Fruit fly (Drosophila melanogaster) whole organism, larva: ENCODE results near the gene mst.

Source experiments
- noc ChIP-seq: fragments of 200-800 bp; sonication (Bioruptor generic); optimal IDR thresholded peaks from 3 replicates; lab custom pipeline; 2019; ENCODE audit warnings: missing biosample characterization, mild to moderate bottlenecking, missing genetic modification characterization, moderate library complexity

mst gene

DNA sequence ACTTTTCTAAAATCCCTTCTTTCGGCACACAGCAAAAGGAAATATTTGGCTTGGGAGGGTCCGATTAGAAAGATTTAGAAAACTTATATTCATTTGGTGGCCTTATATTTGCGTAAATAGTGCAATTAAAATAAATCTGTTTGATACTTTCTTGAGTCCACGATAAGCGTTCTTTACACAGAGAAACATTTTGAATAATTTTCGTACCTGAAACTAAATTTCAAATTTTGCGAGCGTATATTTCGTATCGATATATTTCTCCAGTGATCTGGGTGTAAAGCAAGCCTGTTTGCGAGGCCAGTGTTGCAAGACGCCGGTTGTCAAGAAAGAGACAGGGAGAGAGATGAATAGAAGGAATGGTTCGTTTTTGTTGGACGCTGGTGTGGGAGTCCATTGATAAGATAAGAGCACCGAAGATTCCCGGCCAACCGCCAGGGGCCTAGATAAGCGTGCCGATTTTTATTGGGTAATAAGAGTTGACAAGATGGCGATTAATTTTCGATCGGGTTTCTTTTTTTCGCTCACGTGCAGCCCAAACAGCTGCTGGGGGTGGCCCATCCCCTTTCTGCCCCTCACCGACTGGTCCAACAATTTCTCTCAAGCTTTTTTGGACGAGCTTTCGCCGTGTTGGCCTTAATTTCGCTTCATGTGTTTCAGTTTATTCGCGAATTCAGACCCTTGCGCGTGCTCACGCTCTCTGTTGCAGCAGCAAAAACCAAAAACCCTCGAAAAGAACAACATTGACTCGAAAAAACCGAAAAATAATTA, 14.9 kb upstream of the mst start, which contains the start of gene slgA:
Gene slgA (plus strand): TSS at position 344 of the 768 bp plus-strand sequence.
- TF ChIP-seq noc (tag; lab: Kevin White, UChicago), result no peak

DNA sequence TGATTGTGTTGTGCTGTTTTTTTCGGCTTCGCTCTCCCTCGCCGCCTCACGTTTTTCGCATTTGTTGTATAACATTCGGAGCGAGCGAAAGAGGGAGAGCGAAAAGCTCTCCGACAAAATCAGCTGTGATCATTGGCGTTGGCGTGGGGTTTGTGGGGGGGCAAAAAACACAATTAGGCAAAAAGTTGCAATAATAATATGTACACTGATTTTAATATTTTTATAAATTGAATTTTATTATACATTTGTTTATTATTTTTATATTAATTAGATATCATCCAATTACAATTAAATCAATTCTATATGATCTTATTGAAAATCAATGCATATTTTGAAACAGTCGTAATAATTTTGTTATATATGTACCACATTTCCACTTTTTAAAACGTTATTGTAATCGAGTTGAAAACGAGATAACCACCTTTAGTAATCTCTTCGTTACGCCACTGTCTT, 13.2 kb upstream of the mst start:
- TF ChIP-seq noc (tag; lab: Kevin White, UChicago), result peak; percentile 75

DNA sequence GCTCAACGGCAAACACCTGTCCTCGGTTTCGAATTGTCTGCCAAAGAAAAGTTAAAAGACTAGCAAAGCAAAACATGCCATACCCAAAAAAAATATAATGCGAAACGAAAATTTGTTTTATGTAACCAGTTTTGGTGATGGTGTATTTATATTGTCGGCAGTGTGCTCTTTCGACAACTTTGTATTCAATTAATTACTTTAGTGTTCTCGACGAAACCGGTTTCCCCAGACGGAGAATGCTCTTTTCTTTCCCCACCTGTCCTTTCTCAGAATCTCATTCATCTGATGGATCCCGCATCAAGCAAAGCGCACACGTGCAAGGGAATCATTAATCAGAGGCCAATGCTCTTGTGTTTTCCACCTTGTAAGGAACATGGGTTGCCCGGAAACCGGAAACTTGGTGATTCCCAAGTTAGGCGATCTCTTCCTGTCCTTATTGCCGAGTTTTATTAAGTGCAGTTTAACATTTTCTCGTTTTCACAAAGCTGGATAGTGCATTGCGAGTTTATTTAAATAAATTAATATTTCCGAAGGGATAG, 10.4 kb upstream of the mst start:
- no peak for TF ChIP-seq noc (tag; lab: Kevin White, UChicago)

DNA sequence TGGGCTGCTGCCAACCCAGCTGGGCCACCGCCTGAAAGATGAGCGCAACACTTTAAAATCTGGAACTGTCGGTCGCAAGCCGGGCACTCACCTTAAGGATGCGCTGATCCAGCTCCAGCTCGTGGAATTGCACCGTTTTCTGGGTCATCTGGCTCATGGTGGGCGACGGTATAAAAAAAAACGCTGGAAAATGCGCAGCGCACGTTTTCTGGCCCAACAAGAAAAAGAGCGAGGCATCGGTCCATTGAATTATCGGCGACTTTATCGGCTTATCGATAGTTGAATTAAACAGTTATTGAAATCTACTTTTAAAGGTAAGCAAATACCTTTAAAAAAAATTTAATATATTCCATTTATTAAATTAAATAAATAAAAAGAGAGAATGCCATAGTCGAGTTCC, 1.1 kb upstream of the mst start, which contains the start of gene Ddx56:
Gene Ddx56 (minus strand): TSS at position 252 of the 400 bp plus-strand sequence.
- TF ChIP-seq noc (tag; lab: Kevin White, UChicago), result no peak

DNA sequence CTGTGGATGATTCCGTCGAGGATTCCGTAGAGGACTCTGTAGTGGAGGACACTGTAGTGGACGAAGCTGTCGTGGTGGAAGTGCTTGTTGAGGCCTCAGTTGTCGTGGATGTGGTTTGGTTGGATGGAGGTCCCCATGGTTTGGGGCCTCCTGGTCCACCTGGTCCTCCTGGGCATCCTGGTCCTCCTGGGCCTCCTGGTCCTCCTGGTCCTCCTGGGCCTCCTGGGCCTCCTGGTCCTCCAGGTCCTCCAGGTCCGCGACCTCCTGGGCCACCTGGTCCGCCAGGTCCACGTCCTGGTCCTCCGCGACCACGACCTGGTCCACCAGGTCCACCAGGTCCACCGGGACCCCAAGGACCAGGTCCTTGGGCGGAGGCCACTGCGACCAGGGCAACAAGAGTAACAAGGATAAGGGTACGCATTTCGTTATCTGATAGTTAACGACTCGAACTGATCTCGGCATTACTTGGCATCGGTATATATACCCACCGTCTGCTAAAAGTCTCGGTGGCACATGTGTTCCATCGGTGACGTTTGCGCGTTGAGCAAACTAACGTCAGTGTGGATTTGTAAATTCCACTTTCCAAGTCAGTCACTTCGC, 8.2 kb downstream of the mst start, which contains the start of gene lcs:
Gene lcs (minus strand): TSS at position 457 of the 600 bp plus-strand sequence.
- TF ChIP-seq noc (tag; lab: Kevin White, UChicago), result no peak

DNA sequence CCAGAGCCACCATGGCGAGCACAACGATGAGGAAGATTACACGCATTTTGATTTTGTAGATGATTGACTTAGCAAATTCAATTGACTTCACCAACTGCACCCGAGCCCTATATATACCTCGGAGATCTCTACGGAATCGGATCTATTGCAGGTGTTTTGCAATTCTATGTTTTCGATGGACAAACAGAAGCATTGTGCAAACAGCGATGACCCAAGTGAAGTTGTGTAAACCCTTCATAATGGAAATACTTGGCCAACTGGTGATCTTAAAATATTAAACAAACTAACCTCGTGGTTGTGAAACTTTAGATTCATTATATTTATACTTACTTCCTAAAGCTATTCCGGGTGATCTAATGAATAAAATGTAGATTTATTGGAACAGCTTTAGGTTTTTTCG, 13.9 kb downstream of the mst start, which contains the start of gene whe:
Gene whe (minus strand): TSS at position 101 of the 400 bp plus-strand sequence.
- TF ChIP-seq noc (tag; lab: Kevin White, UChicago), result no peak

DNA sequence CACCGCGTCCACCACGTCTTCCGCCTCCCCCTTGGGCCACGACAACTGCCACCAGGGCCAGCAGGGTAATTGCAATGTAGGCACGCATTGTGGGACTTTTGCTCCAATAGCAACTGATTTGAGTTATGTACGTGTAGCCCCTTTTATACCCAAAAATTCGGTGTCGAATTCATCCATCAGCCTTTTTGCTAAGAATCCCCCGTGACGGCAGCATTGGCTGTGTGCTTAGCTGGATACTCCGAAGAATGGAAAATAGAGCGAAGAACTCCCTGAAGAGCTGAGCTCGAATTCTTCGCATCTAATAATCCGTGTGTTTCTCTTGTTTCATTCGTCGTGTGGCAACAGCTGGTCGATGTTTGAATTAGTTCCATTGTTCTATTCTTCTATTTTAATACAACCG, 40.4 kb downstream of the mst start, which contains the start of gene CG10918:
Gene CG10918 (minus strand): TSS at position 101 of the 400 bp plus-strand sequence.
- TF ChIP-seq noc (tag; lab: Kevin White, UChicago), result no peak

DNA sequence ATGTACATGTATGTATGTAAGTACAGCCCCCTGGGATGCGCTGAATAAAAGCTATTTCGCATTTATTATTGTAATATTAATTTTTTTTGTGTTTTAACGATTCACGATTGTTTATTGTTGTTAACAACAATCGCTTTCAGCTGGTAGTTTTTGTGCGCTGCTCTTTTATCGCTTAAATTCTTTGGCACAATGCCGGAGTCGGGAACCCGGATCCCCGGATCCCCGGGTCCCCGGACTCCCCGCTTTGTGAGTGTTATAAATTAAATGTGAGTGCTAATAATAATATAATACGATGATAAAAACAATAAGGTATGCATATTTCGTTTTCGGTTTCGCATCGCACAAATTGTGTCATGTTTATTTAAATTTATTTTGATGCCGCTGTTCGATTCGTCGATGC, 51.9 kb downstream of the mst start:
- TF ChIP-seq noc (tag; lab: Kevin White, UChicago), result no peak
